Worm (Caenorhabditis elegans) whole organism, mixed stage, embryonic: ENCODE measurements around the gene F57G4.10.

Experiments used
- M03D4.4 ChIP-seq: sonication (generic microtip); optimal IDR thresholded peaks from 2 replicates; lab custom pipeline; 2017; ENCODE audit warnings: mild to moderate bottlenecking, missing genetic modification characterization, missing compliant biosample characterization
- bed-3 ChIP-seq: fragments of 200-800 bp; sonication (Bioruptor generic); optimal IDR thresholded peaks from 3 replicates; lab custom pipeline; 2018; ENCODE audit warnings: mild to moderate bottlenecking, missing genetic modification characterization, moderate library complexity, missing compliant biosample characterization
- blmp-1 ChIP-seq: fragments of 150-350 bp; optimal IDR thresholded peaks from 2 replicates; lab custom pipeline; 2014; ENCODE audit warnings: missing biosample characterization, missing genetic modification characterization
- ceh-39 ChIP-seq: fragments of 150-350 bp; optimal IDR thresholded peaks from 2 replicates; lab custom pipeline; 2014; ENCODE audit warnings: missing biosample characterization, missing genetic modification characterization
- ceh-43 ChIP-seq: fragments of 200-800 bp; sonication (Bioruptor generic); optimal IDR thresholded peaks from 2 replicates; lab custom pipeline; 2018; ENCODE audit warnings: mild to moderate bottlenecking, missing genetic modification characterization, moderate library complexity, missing compliant biosample characterization
- ceh-83 ChIP-seq: fragments of 200-800 bp; sonication (Bioruptor generic); optimal IDR thresholded peaks from 2 replicates; lab custom pipeline; 2018; ENCODE audit warnings: mild to moderate bottlenecking, missing genetic modification characterization, missing compliant biosample characterization
- drap-1 ChIP-seq: fragments of 200-800 bp; sonication (Bioruptor generic); optimal IDR thresholded peaks from 3 replicates; lab custom pipeline; 2018; ENCODE audit warnings: mild to moderate bottlenecking, missing genetic modification characterization, missing compliant biosample characterization
- elt-1 ChIP-seq: sonication (generic microtip); optimal IDR thresholded peaks from 2 replicates; lab custom pipeline; 2017; ENCODE audit warnings: missing genetic modification characterization, mild to moderate bottlenecking, missing compliant biosample characterization, antibody characterized with exemption, moderate library complexity, borderline replicate concordance; ENCODE audit not compliant: insufficient read depth
- elt-3 ChIP-seq: fragments of 150-350 bp; optimal IDR thresholded peaks from 2 replicates; lab custom pipeline; 2014; ENCODE audit warnings: missing biosample characterization, missing genetic modification characterization
- ham-2 ChIP-seq: fragments of 200-800 bp; sonication (Bioruptor generic); optimal IDR thresholded peaks from 2 replicates; lab custom pipeline; 2018; ENCODE audit warnings: mild to moderate bottlenecking, missing genetic modification characterization, missing compliant biosample characterization
- hlh-1 ChIP-seq: fragments of 150-350 bp; optimal IDR thresholded peaks from 2 replicates; lab custom pipeline; 2014; ENCODE audit warnings: missing biosample characterization, missing genetic modification reagents, missing genetic modification characterization
- lin-13 ChIP-seq: fragments of 150-350 bp; optimal IDR thresholded peaks from 2 replicates; lab custom pipeline; 2014; ENCODE audit warnings: missing biosample characterization, missing genetic modification characterization
- lin-32 ChIP-seq: fragments of 200-800 bp; sonication (Bioruptor generic); optimal IDR thresholded peaks from 2 replicates; lab custom pipeline; 2018; ENCODE audit warnings: mild to moderate bottlenecking, missing genetic modification characterization, missing compliant biosample characterization
- mab-5 ChIP-seq: fragments of 150-350 bp; optimal IDR thresholded peaks from 2 replicates; lab custom pipeline; 2014; ENCODE audit warnings: missing biosample characterization, missing genetic modification characterization
- mep-1 ChIP-seq: fragments of 150-350 bp; optimal IDR thresholded peaks from 2 replicates; lab custom pipeline; 2017; ENCODE audit warnings: missing biosample characterization, missing genetic modification reagents, missing genetic modification characterization, inconsistent platforms
- mls-2 ChIP-seq: sonication (generic microtip); optimal IDR thresholded peaks from 2 replicates; lab custom pipeline; 2016; ENCODE audit warnings: mild to moderate bottlenecking, missing genetic modification characterization, moderate library complexity, missing compliant biosample characterization
- nhr-2 ChIP-seq: fragments of 150-350 bp; optimal IDR thresholded peaks from 2 replicates; lab custom pipeline; 2014; ENCODE audit warnings: missing biosample characterization, missing genetic modification characterization
- nhr-237 ChIP-seq: fragments of 150-350 bp; optimal IDR thresholded peaks from 2 replicates; lab custom pipeline; 2014; ENCODE audit warnings: missing biosample characterization, missing genetic modification characterization
- nhr-76 ChIP-seq: sonication (generic microtip); optimal IDR thresholded peaks from 2 replicates; lab custom pipeline; 2017; ENCODE audit warnings: missing biosample characterization, missing genetic modification characterization
- sem-2 ChIP-seq: fragments of 200-800 bp; sonication (Bioruptor generic); optimal IDR thresholded peaks from 2 replicates; lab custom pipeline; 2018; ENCODE audit warnings: mild to moderate bottlenecking, missing genetic modification characterization, missing compliant biosample characterization
- sptf-1 ChIP-seq: sonication (generic microtip); optimal IDR thresholded peaks from 2 replicates; lab custom pipeline; 2017; ENCODE audit warnings: mild to moderate bottlenecking, missing genetic modification characterization, moderate library complexity, missing compliant biosample characterization
- tbx-8 ChIP-seq: fragments of 200-800 bp; sonication (Bioruptor generic); optimal IDR thresholded peaks from 2 replicates; lab custom pipeline; 2018; ENCODE audit warnings: mild to moderate bottlenecking, missing genetic modification characterization, moderate library complexity, missing compliant biosample characterization
- unc-39 ChIP-seq: fragments of 150-350 bp; optimal IDR thresholded peaks from 2 replicates; lab custom pipeline; 2014; ENCODE audit warnings: missing biosample characterization, missing genetic modification characterization
- unc-62 ChIP-seq: fragments of 150-350 bp; optimal IDR thresholded peaks from 2 replicates; lab custom pipeline; 2014; ENCODE audit warnings: missing biosample characterization, missing genetic modification reagents, missing genetic modification characterization
- zip-8 ChIP-seq: fragments of 150-350 bp; optimal IDR thresholded peaks from 2 replicates; lab custom pipeline; 2014; ENCODE audit warnings: missing biosample characterization, missing genetic modification characterization
- ztf-11 ChIP-seq: fragments of 150-350 bp; optimal IDR thresholded peaks from 2 replicates; lab custom pipeline; 2014; ENCODE audit warnings: missing biosample characterization, missing genetic modification characterization

F57G4.10 gene

ce11 chrV:17673343-17673742, 44.7 kb downstream of the F57G4.10 start, which contains the start of gene str-93:
Gene str-93, minus strand, starts transcription at chrV:17673443.
- no peak for TF ChIP-seq drap-1 (GFP tag; lab: Kevin White, UChicago)
- no peak for TF ChIP-seq nhr-2 (tag; lab: Kevin White, UChicago)
- TF ChIP-seq zip-8 (tag; lab: Kevin White, UChicago): no peak
- TF ChIP-seq unc-39 (tag; lab: Kevin White, UChicago): no peak
- no peak for TF ChIP-seq mab-5 (tag; lab: Kevin White, UChicago)
- TF ChIP-seq mls-2: no peak
- TF ChIP-seq ceh-83: no peak
- no peak for TF ChIP-seq ceh-39 (tag; lab: Kevin White, UChicago)
- no peak for TF ChIP-seq lin-32 (GFP tag; lab: Kevin White, UChicago)
- TF ChIP-seq ham-2 (GFP tag; lab: Kevin White, UChicago): no peak
- TF ChIP-seq nhr-76: no peak
- no peak for TF ChIP-seq lin-13 (tag; lab: Kevin White, UChicago)
- no peak for TF ChIP-seq elt-3 (tag; lab: Kevin White, UChicago)
- no peak for TF ChIP-seq ceh-43 (GFP tag; lab: Kevin White, UChicago)
- no peak for TF ChIP-seq sem-2 (GFP tag; lab: Kevin White, UChicago)
- TF ChIP-seq, all 35 proteins: peak for 0

ce11 chrV:17676553-17676952, 47.9 kb downstream of the F57G4.10 start, which contains the start of gene str-92:
Gene str-92, minus strand, starts transcription at chrV:17676653.
- no peak for TF ChIP-seq ham-2 (GFP tag; lab: Kevin White, UChicago)
- TF ChIP-seq sem-2 (GFP tag; lab: Kevin White, UChicago): no peak
- no peak for TF ChIP-seq bed-3
- TF ChIP-seq elt-1 (tag; lab: Kevin White, UChicago): no peak
- TF ChIP-seq tbx-8 (GFP tag; lab: Kevin White, UChicago): no peak
- TF ChIP-seq ceh-39 (tag; lab: Kevin White, UChicago): no peak
- no peak for TF ChIP-seq sptf-1 (tag; lab: Kevin White, UChicago)
- no peak for TF ChIP-seq mls-2
- no peak for TF ChIP-seq elt-3 (tag; lab: Kevin White, UChicago)
- no peak for TF ChIP-seq blmp-1 (tag; lab: Kevin White, UChicago)
- TF ChIP-seq mep-1 (tag; lab: Kevin White, UChicago): no peak
- no peak for TF ChIP-seq M03D4.4 (tag; lab: Kevin White, UChicago)
- no peak for TF ChIP-seq drap-1 (GFP tag; lab: Kevin White, UChicago)
- no peak for TF ChIP-seq hlh-1
- no peak for TF ChIP-seq unc-62 (GFP tag; lab: Kevin White, UChicago)
- no peak for TF ChIP-seq nhr-237 (tag; lab: Kevin White, UChicago)
- no peak for TF ChIP-seq ztf-11 (tag; lab: Kevin White, UChicago)
